Fruit fly (Drosophila melanogaster): ENCODE measurements around the gene Cyp6d5.

The Cyp6d5 gene

dm6 chr3R:14034636-14035035 is 5.6 kb downstream of the Cyp6d5 start:
- TF ChIP-seq kay (GFP tag; ENCODE audit: borderline replicate concordance) (peak; percentile 70), Crg-1 (GFP tag; optimal IDR thresholded peaks at IDR 0.05) (no peak), CG7101 (tag; optimal IDR thresholded peaks at IDR 0.05) (no peak)

- TF ChIP-seq toe (GFP tag; optimal IDR thresholded peaks at IDR 0.05): no peak
- no peak for TF ChIP-seq ovo (GFP tag; optimal IDR thresholded peaks at IDR 0.05)
- peak; percentile 60 for TF ChIP-seq bab1 (GFP tag; optimal IDR thresholded peaks at IDR 0.05)
- no peak for TF ChIP-seq cnc (optimal IDR thresholded peaks at IDR 0.05)
- TF ChIP-seq CG14711 (tag; optimal IDR thresholded peaks at IDR 0.05): peak; percentile 99
- TF ChIP-seq CG11617 (GFP tag; optimal IDR thresholded peaks at IDR 0.05): peak; percentile 41
- peak; percentile 1 for TF ChIP-seq cic (GFP tag; optimal IDR thresholded peaks at IDR 0.05)
- TF ChIP-seq CG7101 (tag; optimal IDR thresholded peaks at IDR 0.05): peak; percentile 59
- TF ChIP-seq CG7045 (GFP tag; optimal IDR thresholded peaks at IDR 0.05): no peak
- no peak for TF ChIP-seq CG12768 (GFP tag; optimal IDR thresholded peaks at IDR 0.05)
- peak; percentile 66 for TF ChIP-seq CG1620 (GFP tag; optimal IDR thresholded peaks at IDR 0.05)
- peak; percentile 95 for TF ChIP-seq Mnt (GFP tag; optimal IDR thresholded peaks at IDR 0.05)
- TF ChIP-seq pad (GFP tag; optimal IDR thresholded peaks at IDR 0.05): no peak
- no peak for TF ChIP-seq Clk (GFP tag; optimal IDR thresholded peaks at IDR 0.05)
- peak; percentile 62 for TF ChIP-seq Crg-1 (GFP tag; optimal IDR thresholded peaks at IDR 0.05)
- TF ChIP-seq Hr96 (GFP tag; optimal IDR thresholded peaks at IDR 0.05): no peak
- no peak for TF ChIP-seq CG5204 (GFP tag; optimal IDR thresholded peaks at IDR 0.05)
- peak; percentile 15 for TF ChIP-seq tj (GFP tag; optimal IDR thresholded peaks at IDR 0.05)
- peak; percentile 46 for TF ChIP-seq CG33017 (tag; optimal IDR thresholded peaks at IDR 0.05)
- no peak for TF ChIP-seq kay (GFP tag; ENCODE audit: borderline replicate concordance)
Measured at dm6 chr3R:14035924-14036448, 7.0 kb downstream of the Cyp6d5 start, which contains the start of gene CG9922. Gene CG9922, minus strand, starts transcription at chr3R:14036398.

dm6 chr3R:14037330-14037729 is 8.3 kb downstream of the Cyp6d5 start:
- no peak for TF ChIP-seq bab1 (GFP tag; optimal IDR thresholded peaks at IDR 0.05)
- no peak for TF ChIP-seq tj (GFP tag; optimal IDR thresholded peaks at IDR 0.05)
- no peak for TF ChIP-seq CG5204 (GFP tag; optimal IDR thresholded peaks at IDR 0.05)
- TF ChIP-seq toe (GFP tag; optimal IDR thresholded peaks at IDR 0.05): no peak
- no peak for TF ChIP-seq CG14711 (tag; optimal IDR thresholded peaks at IDR 0.05)
- TF ChIP-seq cnc (optimal IDR thresholded peaks at IDR 0.05): no peak
- TF ChIP-seq CG7101 (tag; optimal IDR thresholded peaks at IDR 0.05): no peak
- no peak for TF ChIP-seq CG7045 (GFP tag; optimal IDR thresholded peaks at IDR 0.05)
- no peak for TF ChIP-seq Hr96 (GFP tag; optimal IDR thresholded peaks at IDR 0.05)
- TF ChIP-seq CG12768 (GFP tag; optimal IDR thresholded peaks at IDR 0.05): no peak
- TF ChIP-seq Crg-1 (GFP tag; optimal IDR thresholded peaks at IDR 0.05): no peak

- TF ChIP-seq Hr96 (GFP tag; optimal IDR thresholded peaks at IDR 0.05): no peak
- no peak for TF ChIP-seq CG11617 (GFP tag; optimal IDR thresholded peaks at IDR 0.05)
- TF ChIP-seq bab1 (GFP tag; optimal IDR thresholded peaks at IDR 0.05): no peak
- no peak for TF ChIP-seq tj (GFP tag; optimal IDR thresholded peaks at IDR 0.05)
- TF ChIP-seq ovo (GFP tag; optimal IDR thresholded peaks at IDR 0.05): no peak
- TF ChIP-seq CG12768 (GFP tag; optimal IDR thresholded peaks at IDR 0.05): no peak
- no peak for TF ChIP-seq toe (GFP tag; optimal IDR thresholded peaks at IDR 0.05)
Measured at dm6 chr3R:14041036-14041435, 12.0 kb downstream of the Cyp6d5 start.

- TF ChIP-seq CG7101 (tag; optimal IDR thresholded peaks at IDR 0.05): no peak
- TF ChIP-seq kay (GFP tag; ENCODE audit: borderline replicate concordance): peak; percentile 67
Measured at dm6 chr3R:14041647-14042046, 12.6 kb downstream of the Cyp6d5 start.

- TF ChIP-seq tj (GFP tag; optimal IDR thresholded peaks at IDR 0.05) (no peak), CG7045 (GFP tag; optimal IDR thresholded peaks at IDR 0.05) (no peak), cic (GFP tag; optimal IDR thresholded peaks at IDR 0.05) (no peak), cnc (optimal IDR thresholded peaks at IDR 0.05) (no peak), kay (GFP tag; ENCODE audit: borderline replicate concordance) (no peak), CG5204 (GFP tag; optimal IDR thresholded peaks at IDR 0.05) (no peak), Hr96 (GFP tag; optimal IDR thresholded peaks at IDR 0.05) (no peak), CG7101 (tag; optimal IDR thresholded peaks at IDR 0.05) (no peak), Mnt (GFP tag; optimal IDR thresholded peaks at IDR 0.05) (no peak)
Measured at dm6 chr3R:14044361-14044860, 15.4 kb downstream of the Cyp6d5 start.

dm6 chr3R:14048702-14049142 is 19.7 kb downstream of the Cyp6d5 start:
- TF ChIP-seq bab1 (GFP tag; optimal IDR thresholded peaks at IDR 0.05) (no peak), CG7045 (GFP tag; optimal IDR thresholded peaks at IDR 0.05) (peak; percentile 28), CG14711 (tag; optimal IDR thresholded peaks at IDR 0.05) (peak; percentile 48), Hr96 (GFP tag; optimal IDR thresholded peaks at IDR 0.05) (peak; percentile 22), toe (GFP tag; optimal IDR thresholded peaks at IDR 0.05) (no peak), ovo (GFP tag; optimal IDR thresholded peaks at IDR 0.05) (no peak), Crg-1 (GFP tag; optimal IDR thresholded peaks at IDR 0.05) (no peak), CG33017 (tag; optimal IDR thresholded peaks at IDR 0.05) (peak; percentile 68), CG12768 (GFP tag; optimal IDR thresholded peaks at IDR 0.05) (peak; percentile 50), CG7101 (tag; optimal IDR thresholded peaks at IDR 0.05) (peak; percentile 69), Mnt (GFP tag; optimal IDR thresholded peaks at IDR 0.05) (peak; percentile 13), CG1620 (GFP tag; optimal IDR thresholded peaks at IDR 0.05) (no peak), kay (GFP tag; ENCODE audit: borderline replicate concordance) (no peak), tj (GFP tag; optimal IDR thresholded peaks at IDR 0.05) (peak; percentile 33), pad (GFP tag; optimal IDR thresholded peaks at IDR 0.05) (peak; percentile 29), cnc (optimal IDR thresholded peaks at IDR 0.05) (no peak), CG5204 (GFP tag; optimal IDR thresholded peaks at IDR 0.05) (peak; percentile 19), cic (GFP tag; optimal IDR thresholded peaks at IDR 0.05) (peak; percentile 49), Clk (GFP tag; optimal IDR thresholded peaks at IDR 0.05) (no peak), CG11617 (GFP tag; optimal IDR thresholded peaks at IDR 0.05) (peak; percentile 72)

Measured in whole organism, adult.